Worm (Caenorhabditis elegans): Measurements from ENCODE around the gene C18H9.1.

DNA sequence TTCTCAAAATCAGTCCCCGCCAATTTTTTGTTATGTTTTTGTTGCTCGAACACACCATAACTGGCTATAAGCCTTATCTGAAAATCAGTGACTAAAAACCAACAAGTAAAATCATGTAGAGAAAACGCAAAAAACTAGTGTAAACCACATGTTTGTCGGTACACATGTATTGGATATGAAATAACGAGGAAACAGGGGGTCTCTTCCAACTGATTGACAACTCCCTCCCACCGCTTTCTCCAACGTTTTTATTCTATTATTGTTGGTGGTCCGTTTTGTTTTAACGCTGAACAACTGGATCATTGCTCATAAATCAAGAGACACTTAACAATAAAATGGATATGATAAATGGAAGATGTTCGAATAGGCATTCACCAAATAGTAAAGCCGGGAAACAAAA is 27.9 kb downstream of the C18H9.1 start:
- no peak for TF ChIP-seq ceh-36 (tag; optimal IDR thresholded peaks at IDR 0.05)
- no peak for TF ChIP-seq ama-1 (optimal IDR thresholded peaks at IDR 0.05)
- TF ChIP-seq pes-1 (GFP tag; IDR thresholded peaks at IDR 0.05): no peak
- no peak for TF ChIP-seq ceh-13 (GFP tag; optimal IDR thresholded peaks at IDR 0.05)
- no peak for TF ChIP-seq B0310.2 (tag; optimal IDR thresholded peaks at IDR 0.05)
- no peak for TF ChIP-seq scrt-1 (GFP tag; IDR thresholded peaks at IDR 0.05)
- no peak for TF ChIP-seq tra-4 (tag; optimal IDR thresholded peaks at IDR 0.05)
- no peak for TF ChIP-seq tbx-37 (GFP tag; conservative IDR thresholded peaks at IDR 0.05)
- TF ChIP-seq hnd-1 (tag; optimal IDR thresholded peaks at IDR 0.05): no peak

All from whole organism, early embryonic.